Worm (Caenorhabditis elegans) whole organism, midembryonic: ENCODE data around the gene clec-55.

Experiments used
- T22C8.4 ChIP-seq: fragments of 200-800 bp; sonication (Bioruptor generic); IDR thresholded peaks from 2 replicates; pipeline ENCODE4 v1.3.6; 2022; ENCODE audit warnings: missing genetic modification characterization, missing compliant biosample characterization
- cog-1 ChIP-seq: sonication (generic microtip); optimal IDR thresholded peaks from 2 replicates; lab custom pipeline; 2016; ENCODE audit warnings: missing genetic modification characterization, missing compliant biosample characterization
- flt-1 ChIP-seq: fragments of 200-800 bp; sonication (Bioruptor generic); IDR thresholded peaks from 2 replicates; pipeline ENCODE4 v1.3.6; 2022; ENCODE audit warnings: missing genetic modification characterization, missing compliant biosample characterization
- klf-2 ChIP-seq: fragments of 200-800 bp; sonication (Bioruptor generic); conservative IDR thresholded peaks from 2 replicates; pipeline ENCODE4 v1.3.6; 2022; ENCODE audit warnings: missing genetic modification reagents, missing genetic modification characterization, missing compliant biosample characterization
- med-1 ChIP-seq: sonication (generic microtip); optimal IDR thresholded peaks from 2 replicates; lab custom pipeline; 2017; ENCODE audit warnings: missing genetic modification characterization, mild to moderate bottlenecking, missing compliant biosample characterization, antibody characterized with exemption, missing genetic modification reagents; ENCODE audit not compliant: insufficient read depth
- ref-1 ChIP-seq: fragments of 200-800 bp; sonication (Bioruptor generic); conservative IDR thresholded peaks from 2 replicates; pipeline ENCODE4 v1.3.6; 2022; ENCODE audit warnings: missing genetic modification reagents, missing genetic modification characterization, missing compliant biosample characterization
- tab-1 ChIP-seq: fragments of 200-800 bp; sonication (Bioruptor generic); IDR thresholded peaks from 2 replicates; pipeline ENCODE4 v1.3.6; 2022; ENCODE audit warnings: missing genetic modification characterization, missing compliant biosample characterization
- ztf-23 ChIP-seq: fragments of 200-800 bp; sonication (Bioruptor generic); IDR thresholded peaks from 2 replicates; pipeline ENCODE4 v1.3.6; 2022; ENCODE audit warnings: missing genetic modification reagents, missing genetic modification characterization, missing compliant biosample characterization
- ztf-29 ChIP-seq: fragments of 200-800 bp; sonication (Bioruptor generic); IDR thresholded peaks from 2 replicates; pipeline ENCODE4 v1.3.6; 2022; ENCODE audit warnings: missing genetic modification reagents, missing genetic modification characterization, missing compliant biosample characterization

Gene clec-55

ce11 chrV:14491097-14491496 is 12.0 kb downstream of the clec-55 start:
- TF ChIP-seq T22C8.4 (GFP tag; lab: Robert Waterston, UW): no peak
- no peak for TF ChIP-seq flt-1 (GFP tag; lab: Robert Waterston, UW)
- TF ChIP-seq klf-2: no peak
- TF ChIP-seq ref-1 (GFP tag; lab: Robert Waterston, UW): no peak
- TF ChIP-seq tab-1 (GFP tag; lab: Robert Waterston, UW): no peak
- TF ChIP-seq ztf-23: no peak
- no peak for TF ChIP-seq med-1 (GFP tag; lab: Kevin White, UChicago)
- TF ChIP-seq cog-1 (tag; lab: Kevin White, UChicago): no peak
- no peak for TF ChIP-seq ztf-29 (GFP tag; lab: Robert Waterston, UW)

- TF ChIP-seq ztf-23: no peak
- TF ChIP-seq ztf-29 (GFP tag; lab: Robert Waterston, UW): no peak
- no peak for TF ChIP-seq T22C8.4 (GFP tag; lab: Robert Waterston, UW)
- no peak for TF ChIP-seq klf-2
- TF ChIP-seq cog-1 (tag; lab: Kevin White, UChicago): no peak
- no peak for TF ChIP-seq flt-1 (GFP tag; lab: Robert Waterston, UW)
- no peak for TF ChIP-seq med-1 (GFP tag; lab: Kevin White, UChicago)
These were observed 14.6 kb downstream of the clec-55 start for ce11 chrV:14493665-14494064.

ce11 chrV:14495493-14495892 is 16.4 kb downstream of the clec-55 start:
- TF ChIP-seq flt-1 (GFP tag; lab: Robert Waterston, UW): no peak
- no peak for TF ChIP-seq ztf-23
- no peak for TF ChIP-seq T22C8.4 (GFP tag; lab: Robert Waterston, UW)
- no peak for TF ChIP-seq klf-2
- no peak for TF ChIP-seq ztf-29 (GFP tag; lab: Robert Waterston, UW)
- no peak for TF ChIP-seq cog-1 (tag; lab: Kevin White, UChicago)
- no peak for TF ChIP-seq med-1 (GFP tag; lab: Kevin White, UChicago)
- no peak for TF ChIP-seq tab-1 (GFP tag; lab: Robert Waterston, UW)
- no peak for TF ChIP-seq ref-1 (GFP tag; lab: Robert Waterston, UW)

ce11 chrV:14496446-14496845 is 17.4 kb downstream of the clec-55 start:
- no peak for TF ChIP-seq med-1 (GFP tag; lab: Kevin White, UChicago)
- TF ChIP-seq tab-1 (GFP tag; lab: Robert Waterston, UW): no peak
- TF ChIP-seq cog-1 (tag; lab: Kevin White, UChicago): no peak
- TF ChIP-seq flt-1 (GFP tag; lab: Robert Waterston, UW): no peak
- no peak for TF ChIP-seq T22C8.4 (GFP tag; lab: Robert Waterston, UW)
- TF ChIP-seq klf-2: no peak
- no peak for TF ChIP-seq ztf-23
- no peak for TF ChIP-seq ref-1 (GFP tag; lab: Robert Waterston, UW)
- no peak for TF ChIP-seq ztf-29 (GFP tag; lab: Robert Waterston, UW)

- TF ChIP-seq med-1 (GFP tag; lab: Kevin White, UChicago) (no peak), klf-2 (no peak), tab-1 (GFP tag; lab: Robert Waterston, UW) (no peak), cog-1 (tag; lab: Kevin White, UChicago) (peak; percentile 34), ztf-23 (no peak), flt-1 (GFP tag; lab: Robert Waterston, UW) (peak; percentile 61; the same call in 1 of the 2 replicates), ref-1 (GFP tag; lab: Robert Waterston, UW) (no peak), ztf-29 (GFP tag; lab: Robert Waterston, UW) (no peak), T22C8.4 (GFP tag; lab: Robert Waterston, UW) (no peak)
These were observed 19.1 kb downstream of the clec-55 start for ce11 chrV:14498204-14498603.

- TF ChIP-seq med-1 (GFP tag; lab: Kevin White, UChicago) (no peak), ref-1 (GFP tag; lab: Robert Waterston, UW) (no peak), ztf-29 (GFP tag; lab: Robert Waterston, UW) (no peak), cog-1 (tag; lab: Kevin White, UChicago) (no peak), tab-1 (GFP tag; lab: Robert Waterston, UW) (no peak)
These were observed 20.2 kb downstream of the clec-55 start for ce11 chrV:14499074-14499864.

ce11 chrV:14500554-14500953 is 21.5 kb downstream of the clec-55 start:
- TF ChIP-seq cog-1 (tag; lab: Kevin White, UChicago) (no peak), ztf-23 (no peak), flt-1 (GFP tag; lab: Robert Waterston, UW) (no peak), klf-2 (no peak), tab-1 (GFP tag; lab: Robert Waterston, UW) (no peak), ztf-29 (GFP tag; lab: Robert Waterston, UW) (no peak), ref-1 (GFP tag; lab: Robert Waterston, UW) (no peak), med-1 (GFP tag; lab: Kevin White, UChicago) (no peak), T22C8.4 (GFP tag; lab: Robert Waterston, UW) (no peak)

ce11 chrV:14501136-14501535 is 22.1 kb downstream of the clec-55 start, which contains the start of gene R02D5.24:
Gene R02D5.24 (plus strand): TSS chrV:14501340.
- TF ChIP-seq tab-1 (GFP tag; lab: Robert Waterston, UW) (no peak), ref-1 (GFP tag; lab: Robert Waterston, UW) (no peak), flt-1 (GFP tag; lab: Robert Waterston, UW) (0 out of 2 replicates have a peak, but pooled peaks have one; percentile 15), cog-1 (tag; lab: Kevin White, UChicago) (no peak)

- TF ChIP-seq med-1 (GFP tag; lab: Kevin White, UChicago) (no peak), tab-1 (GFP tag; lab: Robert Waterston, UW) (no peak), klf-2 (no peak), ztf-29 (GFP tag; lab: Robert Waterston, UW) (no peak)
These were observed 24.0 kb downstream of the clec-55 start for ce11 chrV:14503065-14503464.
